Worm (Caenorhabditis elegans) whole organism, mixed stage, embryonic: ENCODE data around the gene fbxb-57.
"Not testable (repeated sequence)": the region's sequence is repeated elsewhere in the genome, so short reads cannot be mapped to it uniquely, and the experiment has no call there.

ENCODE experiments used
- M03D4.4 ChIP-seq: sonication (generic microtip); optimal IDR thresholded peaks from 2 replicates; lab custom pipeline; 2017; ENCODE audit warnings: mild to moderate bottlenecking, missing genetic modification characterization, missing compliant biosample characterization
- bed-3 ChIP-seq: fragments of 200-800 bp; sonication (Bioruptor generic); optimal IDR thresholded peaks from 3 replicates; lab custom pipeline; 2018; ENCODE audit warnings: mild to moderate bottlenecking, missing genetic modification characterization, moderate library complexity, missing compliant biosample characterization
- ceh-39 ChIP-seq: fragments of 150-350 bp; optimal IDR thresholded peaks from 2 replicates; lab custom pipeline; 2014; ENCODE audit warnings: missing biosample characterization, missing genetic modification characterization
- ceh-43 ChIP-seq: fragments of 200-800 bp; sonication (Bioruptor generic); optimal IDR thresholded peaks from 2 replicates; lab custom pipeline; 2018; ENCODE audit warnings: mild to moderate bottlenecking, missing genetic modification characterization, moderate library complexity, missing compliant biosample characterization
- drap-1 ChIP-seq: fragments of 200-800 bp; sonication (Bioruptor generic); optimal IDR thresholded peaks from 3 replicates; lab custom pipeline; 2018; ENCODE audit warnings: mild to moderate bottlenecking, missing genetic modification characterization, missing compliant biosample characterization
- elt-1 ChIP-seq: sonication (generic microtip); optimal IDR thresholded peaks from 2 replicates; lab custom pipeline; 2017; ENCODE audit warnings: missing genetic modification characterization, mild to moderate bottlenecking, missing compliant biosample characterization, antibody characterized with exemption, moderate library complexity, borderline replicate concordance; ENCODE audit not compliant: insufficient read depth
- elt-3 ChIP-seq: fragments of 150-350 bp; optimal IDR thresholded peaks from 2 replicates; lab custom pipeline; 2014; ENCODE audit warnings: missing biosample characterization, missing genetic modification characterization
- flh-1 ChIP-seq: fragments of 200-800 bp; sonication (Bioruptor generic); optimal IDR thresholded peaks from 2 replicates; lab custom pipeline; 2018; ENCODE audit warnings: mild to moderate bottlenecking, missing genetic modification characterization, moderate library complexity, missing compliant biosample characterization
- ham-2 ChIP-seq: fragments of 200-800 bp; sonication (Bioruptor generic); optimal IDR thresholded peaks from 2 replicates; lab custom pipeline; 2018; ENCODE audit warnings: mild to moderate bottlenecking, missing genetic modification characterization, missing compliant biosample characterization
- hlh-1 ChIP-seq: fragments of 150-350 bp; optimal IDR thresholded peaks from 2 replicates; lab custom pipeline; 2014; ENCODE audit warnings: missing biosample characterization, missing genetic modification reagents, missing genetic modification characterization
- lin-13 ChIP-seq: fragments of 150-350 bp; optimal IDR thresholded peaks from 2 replicates; lab custom pipeline; 2014; ENCODE audit warnings: missing biosample characterization, missing genetic modification characterization
- lin-32 ChIP-seq: fragments of 200-800 bp; sonication (Bioruptor generic); optimal IDR thresholded peaks from 2 replicates; lab custom pipeline; 2018; ENCODE audit warnings: mild to moderate bottlenecking, missing genetic modification characterization, missing compliant biosample characterization
- lsy-2 ChIP-seq: fragments of 150-350 bp; optimal IDR thresholded peaks from 2 replicates; lab custom pipeline; 2014; ENCODE audit warnings: missing biosample characterization, missing genetic modification characterization
- mab-5 ChIP-seq: fragments of 150-350 bp; optimal IDR thresholded peaks from 2 replicates; lab custom pipeline; 2014; ENCODE audit warnings: missing biosample characterization, missing genetic modification characterization
- mep-1 ChIP-seq: fragments of 150-350 bp; optimal IDR thresholded peaks from 2 replicates; lab custom pipeline; 2017; ENCODE audit warnings: missing biosample characterization, missing genetic modification reagents, missing genetic modification characterization, inconsistent platforms
- mls-2 ChIP-seq: sonication (generic microtip); optimal IDR thresholded peaks from 2 replicates; lab custom pipeline; 2016; ENCODE audit warnings: mild to moderate bottlenecking, missing genetic modification characterization, moderate library complexity, missing compliant biosample characterization
- nhr-12 ChIP-seq: fragments of 150-350 bp; optimal IDR thresholded peaks from 2 replicates; lab custom pipeline; 2014; ENCODE audit warnings: missing biosample characterization, missing genetic modification characterization
- nhr-2 ChIP-seq: fragments of 150-350 bp; optimal IDR thresholded peaks from 2 replicates; lab custom pipeline; 2014; ENCODE audit warnings: missing biosample characterization, missing genetic modification characterization
- nhr-237 ChIP-seq: fragments of 150-350 bp; optimal IDR thresholded peaks from 2 replicates; lab custom pipeline; 2014; ENCODE audit warnings: missing biosample characterization, missing genetic modification characterization
- nhr-28 ChIP-seq: fragments of 150-350 bp; optimal IDR thresholded peaks from 2 replicates; lab custom pipeline; 2014; ENCODE audit warnings: missing biosample characterization, missing genetic modification characterization
- nhr-76 ChIP-seq: sonication (generic microtip); optimal IDR thresholded peaks from 2 replicates; lab custom pipeline; 2017; ENCODE audit warnings: missing biosample characterization, missing genetic modification characterization
- pha-4 ChIP-seq: fragments of 150-350 bp; optimal IDR thresholded peaks from 2 replicates; lab custom pipeline; 2018; ENCODE audit warnings: missing biosample characterization, missing genetic modification reagents, missing genetic modification characterization
- sem-2 ChIP-seq: fragments of 200-800 bp; sonication (Bioruptor generic); optimal IDR thresholded peaks from 2 replicates; lab custom pipeline; 2018; ENCODE audit warnings: mild to moderate bottlenecking, missing genetic modification characterization, missing compliant biosample characterization
- snpc-4 ChIP-seq: fragments of 150-350 bp; optimal IDR thresholded peaks from 2 replicates; lab custom pipeline; 2014; ENCODE audit warnings: missing biosample characterization, missing genetic modification characterization
- tbx-8 ChIP-seq: fragments of 200-800 bp; sonication (Bioruptor generic); optimal IDR thresholded peaks from 2 replicates; lab custom pipeline; 2018; ENCODE audit warnings: mild to moderate bottlenecking, missing genetic modification characterization, moderate library complexity, missing compliant biosample characterization
- unc-120 ChIP-seq: sonication (generic microtip); optimal IDR thresholded peaks from 2 replicates; lab custom pipeline; 2017; ENCODE audit warnings: missing genetic modification characterization, missing compliant biosample characterization; ENCODE audit not compliant: poor library complexity, severe bottlenecking
- unc-39 ChIP-seq: fragments of 150-350 bp; optimal IDR thresholded peaks from 2 replicates; lab custom pipeline; 2014; ENCODE audit warnings: missing biosample characterization, missing genetic modification characterization
- unc-62 ChIP-seq: fragments of 150-350 bp; optimal IDR thresholded peaks from 2 replicates; lab custom pipeline; 2014; ENCODE audit warnings: missing biosample characterization, missing genetic modification reagents, missing genetic modification characterization
- zip-8 ChIP-seq: fragments of 150-350 bp; optimal IDR thresholded peaks from 2 replicates; lab custom pipeline; 2014; ENCODE audit warnings: missing biosample characterization, missing genetic modification characterization
- ztf-11 ChIP-seq: fragments of 150-350 bp; optimal IDR thresholded peaks from 2 replicates; lab custom pipeline; 2014; ENCODE audit warnings: missing biosample characterization, missing genetic modification characterization

The fbxb-57 gene

ce11 chrV:19257653-19258052 lies 30.9 kb upstream of the fbxb-57 start, which contains the start of gene F21D9.3:
Gene F21D9.3, minus strand, starts transcription at chrV:19257753.
- TF ChIP-seq ham-2 (GFP tag; lab: Kevin White, UChicago) = no peak
- no peak for TF ChIP-seq nhr-28 (tag; lab: Kevin White, UChicago)
- TF ChIP-seq nhr-2 (tag; lab: Kevin White, UChicago) = no peak
- TF ChIP-seq mep-1 = no peak
- TF ChIP-seq ceh-39 = no peak
- TF ChIP-seq mab-5 = no peak
- TF ChIP-seq lin-13 = no peak
- no peak for TF ChIP-seq drap-1
- no peak for TF ChIP-seq tbx-8 (GFP tag; lab: Kevin White, UChicago)
- no peak for TF ChIP-seq pha-4 (tag; lab: Kevin White, UChicago)
- no peak for TF ChIP-seq mls-2 (tag; lab: Kevin White, UChicago)
- TF ChIP-seq zip-8 = no peak
- TF ChIP-seq elt-3 (tag; lab: Kevin White, UChicago) = no peak
- TF ChIP-seq unc-120 = no peak
- TF ChIP-seq ztf-11 (tag; lab: Kevin White, UChicago) = no peak
- no peak for TF ChIP-seq ceh-43 (GFP tag; lab: Kevin White, UChicago)
- TF ChIP-seq lsy-2 (tag; lab: Kevin White, UChicago) = no peak
- no peak for TF ChIP-seq M03D4.4 (tag; lab: Kevin White, UChicago)

DNA sequence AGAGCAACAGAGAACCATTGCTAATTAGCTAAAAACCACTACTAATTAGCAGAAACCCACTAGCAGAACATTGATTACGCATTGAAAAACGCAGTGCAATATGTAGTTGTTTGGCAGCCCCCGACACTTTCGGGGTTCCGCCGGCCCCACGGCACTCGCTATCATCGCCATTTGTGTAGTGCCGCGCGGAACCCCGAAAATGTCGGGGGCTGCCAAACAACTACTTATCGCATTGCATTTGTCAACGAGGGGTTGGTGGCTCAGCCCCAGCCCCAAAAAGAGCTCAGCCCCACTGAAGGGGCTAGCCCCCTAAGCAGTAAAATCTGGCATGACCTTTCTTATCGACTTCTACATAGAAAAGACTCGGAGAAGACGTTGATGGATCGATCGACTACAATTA lies 29.2 kb upstream of the fbxb-57 start:
- TF ChIP-seq elt-1 (tag; lab: Kevin White, UChicago) (no peak), tbx-8 (GFP tag; lab: Kevin White, UChicago) (no peak), ztf-11 (tag; lab: Kevin White, UChicago) (no peak), mep-1 (no peak), unc-120 (no peak), snpc-4 (tag; lab: Kevin White, UChicago) (no peak), unc-62 (GFP tag; lab: Kevin White, UChicago) (no peak)
- TF ChIP-seq, all 35 proteins: peak for 0

ce11 chrV:19260686-19261085 lies 27.9 kb upstream of the fbxb-57 start:
- TF ChIP-seq elt-3 (tag; lab: Kevin White, UChicago) = no peak
- no peak for TF ChIP-seq nhr-76 (tag; lab: Kevin White, UChicago)
- TF ChIP-seq nhr-237 (tag; lab: Kevin White, UChicago) = no peak
- no peak for TF ChIP-seq sem-2 (GFP tag; lab: Kevin White, UChicago)
- TF ChIP-seq lin-32 (GFP tag; lab: Kevin White, UChicago) = no peak
- no peak for TF ChIP-seq nhr-12
- TF ChIP-seq ham-2 (GFP tag; lab: Kevin White, UChicago) = no peak
- no peak for TF ChIP-seq hlh-1 (tag; lab: Kevin White, UChicago)

ce11 chrV:19262349-19262748 lies 26.2 kb upstream of the fbxb-57 start, which contains the start of gene F21D9.2:
Gene F21D9.2, minus strand, starts transcription at chrV:19262449.
- TF ChIP-seq zip-8 (no peak), hlh-1 (tag; lab: Kevin White, UChicago) (no peak)

ce11 chrV:19264148-19264547 lies 24.4 kb upstream of the fbxb-57 start, which contains the start of gene F21D9.1:
Gene F21D9.1, plus strand, starts transcription at chrV:19264448.
- not testable (repeated sequence) for TF ChIP-seq nhr-12, drap-1, ceh-39

DNA sequence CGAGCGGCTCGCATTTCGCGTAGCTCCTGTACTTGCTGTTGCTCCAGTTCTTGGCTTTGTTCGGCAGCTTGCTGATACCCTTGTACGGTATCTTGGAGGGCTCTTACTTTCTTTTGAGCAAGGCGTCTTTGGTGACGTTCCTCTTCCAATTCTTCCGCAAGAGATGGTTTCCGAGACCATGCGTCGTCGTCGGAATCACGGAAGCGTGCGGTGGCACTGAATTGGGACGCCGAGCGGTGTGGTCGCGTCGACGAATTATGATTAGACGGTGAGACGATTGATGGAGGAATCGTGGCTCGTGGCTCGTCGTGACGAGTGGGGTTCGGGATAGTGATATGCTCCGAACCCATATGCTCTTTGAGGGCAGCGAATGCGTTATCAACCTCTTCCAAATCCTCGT lies 12.2 kb upstream of the fbxb-57 start:
- no peak for TF ChIP-seq snpc-4 (tag; lab: Kevin White, UChicago)
- no peak for TF ChIP-seq nhr-12
- TF ChIP-seq unc-39 = no peak
- TF ChIP-seq flh-1 (GFP tag; lab: Kevin White, UChicago) = no peak
- no peak for TF ChIP-seq drap-1
- TF ChIP-seq lin-13 = no peak
- no peak for TF ChIP-seq bed-3 (GFP tag; lab: Kevin White, UChicago)
- TF ChIP-seq nhr-76 (tag; lab: Kevin White, UChicago) = no peak
- TF ChIP-seq sem-2 (GFP tag; lab: Kevin White, UChicago) = no peak
- TF ChIP-seq nhr-28 (tag; lab: Kevin White, UChicago) = no peak
- TF ChIP-seq mep-1 = no peak
- TF ChIP-seq, all 35 proteins: peak for 0
